Worm (Caenorhabditis elegans) whole organism, L2 larva: ENCODE data around the gene W09D6.5.

Source experiments
- C34F6.9 ChIP-seq: fragments of 150-350 bp; optimal IDR thresholded peaks from 2 replicates; lab custom pipeline; 2014; ENCODE audit warnings: missing biosample characterization, missing genetic modification characterization
- F13H6.1 ChIP-seq: sonication (generic microtip); optimal IDR thresholded peaks from 2 replicates; lab custom pipeline; 2016; ENCODE audit warnings: missing genetic modification characterization, missing compliant biosample characterization
- R02D3.7 ChIP-seq: fragments of 150-350 bp; optimal IDR thresholded peaks from 2 replicates; lab custom pipeline; 2014; ENCODE audit warnings: missing biosample characterization, missing genetic modification characterization
- Y55F3AM.14 ChIP-seq: fragments of 200-800 bp; sonication (Bioruptor generic); optimal IDR thresholded peaks from 2 replicates; lab custom pipeline; 2018; ENCODE audit warnings: mild to moderate bottlenecking, missing genetic modification characterization, missing compliant biosample characterization
- ZK546.5 ChIP-seq: sonication (generic microtip); optimal IDR thresholded peaks from 2 replicates; lab custom pipeline; 2017; ENCODE audit warnings: missing biosample characterization, missing genetic modification characterization
- alr-1 ChIP-seq: fragments of 150-350 bp; optimal IDR thresholded peaks from 2 replicates; lab custom pipeline; 2014; ENCODE audit warnings: missing biosample characterization, missing genetic modification characterization
- ama-1 ChIP-seq: fragments of 150-350 bp; optimal IDR thresholded peaks from 2 replicates; lab custom pipeline; 2018; ENCODE audit warnings: inconsistent platforms
- blmp-1 ChIP-seq: sonication (generic microtip); optimal IDR thresholded peaks from 2 replicates; lab custom pipeline; 2017; ENCODE audit warnings: missing genetic modification characterization, mild to moderate bottlenecking, missing compliant biosample characterization, antibody characterized with exemption, moderate library complexity; ENCODE audit not compliant: insufficient read depth
- ceh-16 ChIP-seq: fragments of 150-350 bp; optimal IDR thresholded peaks from 2 replicates; lab custom pipeline; 2014; ENCODE audit warnings: missing biosample characterization, missing genetic modification characterization
- ceh-82 ChIP-seq: fragments of 150-350 bp; optimal IDR thresholded peaks from 2 replicates; lab custom pipeline; 2014; ENCODE audit warnings: missing biosample characterization, missing genetic modification characterization
- crh-2 ChIP-seq: sonication (generic microtip); optimal IDR thresholded peaks from 2 replicates; lab custom pipeline; 2017; ENCODE audit warnings: missing biosample characterization, missing genetic modification characterization
- dmd-4 ChIP-seq: sonication (generic microtip); optimal IDR thresholded peaks from 2 replicates; lab custom pipeline; 2017; ENCODE audit warnings: missing biosample characterization, missing genetic modification characterization
- elt-3 ChIP-seq: sonication (generic microtip); optimal IDR thresholded peaks from 2 replicates; lab custom pipeline; 2017; ENCODE audit warnings: missing biosample characterization, missing genetic modification characterization
- fos-1 ChIP-seq: fragments of 150-350 bp; optimal IDR thresholded peaks from 2 replicates; lab custom pipeline; 2014; ENCODE audit warnings: missing biosample characterization, missing genetic modification characterization
- gmeb-1 ChIP-seq: fragments of 150-350 bp; optimal IDR thresholded peaks from 2 replicates; lab custom pipeline; 2014; ENCODE audit warnings: missing biosample characterization, missing genetic modification characterization
- lin-11 ChIP-seq: fragments of 150-350 bp; sonication (generic microtip); optimal IDR thresholded peaks from 2 replicates; lab custom pipeline; 2014; ENCODE audit warnings: missing biosample characterization, missing genetic modification characterization, inconsistent platforms, mixed read lengths
- lin-13 ChIP-seq: fragments of 150-350 bp; optimal IDR thresholded peaks from 2 replicates; lab custom pipeline; 2014; ENCODE audit warnings: missing biosample characterization, missing genetic modification reagents, missing genetic modification characterization
- lin-39 ChIP-seq: fragments of 150-350 bp; optimal IDR thresholded peaks from 2 replicates; lab custom pipeline; 2014; ENCODE audit warnings: missing biosample characterization, missing genetic modification reagents, missing genetic modification characterization
- lsy-2 ChIP-seq, 2 experiments: fragments of 150-350 bp in 1 of 2; sonication (generic microtip) in 1 of 2; optimal IDR thresholded peaks; 2 replicates each; lab custom pipeline; 2014 to 2017; ENCODE audit warnings: missing biosample characterization in 2 of 2, missing genetic modification characterization in 2 of 2
- mbf-1 ChIP-seq: sonication (generic microtip); optimal IDR thresholded peaks from 2 replicates; lab custom pipeline; 2017; ENCODE audit warnings: missing biosample characterization, missing genetic modification characterization
- mdl-1 ChIP-seq, 2 experiments: fragments of 150-350 bp in 1 of 2; sonication (generic microtip) in 1 of 2; optimal IDR thresholded peaks; 2 replicates each; lab custom pipeline; 2017; ENCODE audit warnings: missing biosample characterization in 2 of 2, missing genetic modification characterization in 2 of 2
- nhr-10 ChIP-seq: sonication (generic microtip); optimal IDR thresholded peaks from 2 replicates; lab custom pipeline; 2017; ENCODE audit warnings: missing biosample characterization, missing genetic modification characterization
- nhr-11 ChIP-seq: fragments of 150-350 bp; optimal IDR thresholded peaks from 2 replicates; lab custom pipeline; 2014; ENCODE audit warnings: missing biosample characterization, missing genetic modification characterization
- nhr-129 ChIP-seq: fragments of 150-350 bp; optimal IDR thresholded peaks from 2 replicates; lab custom pipeline; 2014; ENCODE audit warnings: missing biosample characterization, missing genetic modification characterization
- nhr-21 ChIP-seq: fragments of 150-350 bp; optimal IDR thresholded peaks from 2 replicates; lab custom pipeline; 2014; ENCODE audit warnings: missing biosample characterization, missing genetic modification characterization
- nhr-23 ChIP-seq: fragments of 150-350 bp; optimal IDR thresholded peaks from 2 replicates; lab custom pipeline; 2014; ENCODE audit warnings: missing biosample characterization, missing genetic modification reagents, missing genetic modification characterization
- nhr-237 ChIP-seq: fragments of 150-350 bp; optimal IDR thresholded peaks from 2 replicates; lab custom pipeline; 2014; ENCODE audit warnings: missing biosample characterization, missing genetic modification characterization
- nhr-25 ChIP-seq: fragments of 150-350 bp; sonication (generic microtip); optimal IDR thresholded peaks from 3 replicates; lab custom pipeline; 2014; ENCODE audit warnings: missing biosample characterization, missing genetic modification characterization
- nhr-77 ChIP-seq: fragments of 150-350 bp; optimal IDR thresholded peaks from 2 replicates; lab custom pipeline; 2014; ENCODE audit warnings: missing biosample characterization, missing genetic modification characterization
- peb-1 ChIP-seq: fragments of 150-350 bp; optimal IDR thresholded peaks from 2 replicates; lab custom pipeline; 2014; ENCODE audit warnings: missing biosample characterization, missing genetic modification characterization
- sma-3 ChIP-seq: sonication (generic microtip); optimal IDR thresholded peaks from 2 replicates; lab custom pipeline; 2016; ENCODE audit warnings: missing genetic modification reagents, missing genetic modification characterization, missing compliant biosample characterization
- sma-9 ChIP-seq, 2 experiments: fragments of 150-350 bp in 1 of 2; sonication (generic microtip) in 1 of 2; optimal IDR thresholded peaks; 2 replicates each; lab custom pipeline; 2014 to 2016; ENCODE audit warnings: missing genetic modification characterization in 2 of 2, mild to moderate bottlenecking in 1 of 2, missing biosample characterization in 1 of 2, missing compliant biosample characterization in 1 of 2, missing genetic modification reagents in 1 of 2, moderate library complexity in 1 of 2
- snpc-4 ChIP-seq: fragments of 150-350 bp; optimal IDR thresholded peaks from 2 replicates; lab custom pipeline; 2014; ENCODE audit warnings: missing biosample characterization, missing genetic modification characterization
- unc-39 ChIP-seq: fragments of 150-350 bp; optimal IDR thresholded peaks from 2 replicates; lab custom pipeline; 2014; ENCODE audit warnings: missing biosample characterization, missing genetic modification characterization
- unc-55 ChIP-seq: fragments of 150-350 bp; sonication (generic microtip); optimal IDR thresholded peaks from 3 replicates; lab custom pipeline; 2014; ENCODE audit warnings: missing biosample characterization, missing genetic modification reagents, missing genetic modification characterization
- zag-1 ChIP-seq: fragments of 150-350 bp; optimal IDR thresholded peaks from 2 replicates; lab custom pipeline; 2014; ENCODE audit warnings: missing biosample characterization, missing genetic modification characterization
- ztf-1 ChIP-seq: fragments of 200-800 bp; sonication (Bioruptor generic); conservative IDR thresholded peaks from 2 replicates; pipeline ENCODE4 v1.3.6; 2022; ENCODE audit warnings: missing genetic modification characterization, missing compliant biosample characterization
- ztf-11 ChIP-seq: sonication (generic microtip); optimal IDR thresholded peaks from 2 replicates; lab custom pipeline; 2017; ENCODE audit warnings: missing biosample characterization, missing genetic modification characterization

W09D6.5 gene

ce11 chrIII:11110756-11111155, 22.5 kb downstream of the W09D6.5 start (continued):
- TF ChIP-seq alr-1 (tag; lab: Kevin White, UChicago): no peak
- no peak for TF ChIP-seq peb-1 (tag; lab: Kevin White, UChicago)
- no peak for TF ChIP-seq nhr-23 (tag; lab: Kevin White, UChicago)
- peak in 1 of 2 experiments; percentile 18 for TF ChIP-seq mdl-1 (tag; optimal IDR thresholded peaks at IDR 0.05; lab: Kevin White, UChicago)
- TF ChIP-seq ztf-11 (tag; lab: Kevin White, UChicago): no peak
- TF ChIP-seq zag-1: no peak
- TF ChIP-seq ZK546.5 (tag; lab: Kevin White, UChicago): no peak
- TF ChIP-seq Y55F3AM.14 (GFP tag; lab: Kevin White, UChicago): no peak
- TF ChIP-seq lin-39 (tag; lab: Kevin White, UChicago): no peak
- no peak for TF ChIP-seq R02D3.7 (tag; lab: Kevin White, UChicago)
- no peak for TF ChIP-seq nhr-77 (tag; lab: Kevin White, UChicago)
- no peak for TF ChIP-seq sma-9 (GFP tag; optimal IDR thresholded peaks at IDR 0.05; lab: Kevin White, UChicago)
- TF ChIP-seq sma-9 (tag; optimal IDR thresholded peaks at IDR 0.05; lab: Kevin White, UChicago): no peak

DNA sequence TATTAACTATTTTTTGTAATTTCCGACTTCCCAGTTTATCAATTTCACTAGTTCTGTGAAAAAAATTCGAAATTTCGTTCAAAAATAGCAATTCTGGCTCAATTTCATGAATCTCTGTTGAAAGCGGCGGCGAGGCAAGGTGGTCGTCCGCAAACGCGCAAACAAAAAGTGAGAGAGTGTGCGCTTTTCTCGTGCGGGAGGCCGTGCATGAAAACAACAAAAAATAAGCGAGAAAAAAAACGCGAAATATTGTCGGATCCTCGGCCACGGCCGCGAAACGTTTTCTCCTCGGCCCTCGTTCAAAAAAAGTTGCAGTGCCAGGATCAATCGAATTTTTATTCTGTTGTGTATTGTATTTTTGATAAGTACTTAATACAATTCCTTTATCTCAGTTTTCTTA, 24.4 kb downstream of the W09D6.5 start:
- TF ChIP-seq nhr-129 (tag; lab: Kevin White, UChicago) (peak; percentile 3), sma-9 (GFP tag; optimal IDR thresholded peaks at IDR 0.05; lab: Kevin White, UChicago) (no peak), sma-9 (tag; optimal IDR thresholded peaks at IDR 0.05; lab: Kevin White, UChicago) (no peak), ztf-1 (GFP tag; lab: Robert Waterston, UW) (no peak), unc-55 (GFP tag; lab: Kevin White, UChicago) (peak; percentile 43), sma-3 (peak; percentile 37), fos-1 (tag; lab: Kevin White, UChicago) (peak; percentile 17), lsy-2 (tag; optimal IDR thresholded peaks at IDR 0.05; lab: Kevin White, UChicago) (peak in 1 of 2 experiments; percentile 30), C34F6.9 (tag; lab: Kevin White, UChicago) (peak; percentile 9), F13H6.1 (tag; lab: Kevin White, UChicago) (peak; percentile 32), snpc-4 (tag; lab: Kevin White, UChicago) (no peak), gmeb-1 (tag; lab: Kevin White, UChicago) (peak; percentile 50)

DNA sequence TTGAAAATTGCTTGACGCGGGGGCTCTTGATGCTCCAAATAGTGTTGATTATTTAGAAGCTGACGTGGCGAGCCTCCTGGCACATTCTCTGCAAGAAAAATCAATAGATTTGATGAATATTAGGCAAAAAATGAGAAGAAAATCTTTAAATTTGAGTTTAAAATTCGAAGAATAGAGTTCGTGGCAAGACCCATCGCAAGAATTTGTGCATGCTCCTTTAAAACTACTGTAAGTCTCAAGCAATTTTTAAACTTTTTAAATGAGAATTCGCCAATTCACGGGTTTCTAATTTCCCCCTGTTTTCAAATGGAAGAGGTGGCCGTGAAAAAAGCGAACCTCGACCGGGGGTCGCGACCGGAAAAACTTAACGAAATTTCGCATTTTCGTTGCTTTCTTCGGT, 25.6 kb downstream of the W09D6.5 start:
- TF ChIP-seq crh-2 (tag; lab: Kevin White, UChicago): no peak

- TF ChIP-seq nhr-21 (tag; lab: Kevin White, UChicago): no peak
- no peak for TF ChIP-seq lin-13 (GFP tag; lab: Kevin White, UChicago)
- no peak for TF ChIP-seq alr-1 (tag; lab: Kevin White, UChicago)
- no peak for TF ChIP-seq zag-1
- no peak for TF ChIP-seq lsy-2 (tag; optimal IDR thresholded peaks at IDR 0.05; lab: Kevin White, UChicago)
- no peak for TF ChIP-seq nhr-10
- TF ChIP-seq nhr-25: no peak
- no peak for TF ChIP-seq F13H6.1 (tag; lab: Kevin White, UChicago)
- no peak for TF ChIP-seq ceh-16 (tag; lab: Kevin White, UChicago)
- TF ChIP-seq nhr-11 (tag; lab: Kevin White, UChicago): no peak
- no peak for TF ChIP-seq ama-1 (lab: Kevin White, UChicago)
- no peak for TF ChIP-seq unc-55 (GFP tag; lab: Kevin White, UChicago)
- TF ChIP-seq dmd-4 (tag; lab: Kevin White, UChicago): no peak
These were observed 27.7 kb downstream of the W09D6.5 start for ce11 chrIII:11115956-11116355.

ce11 chrIII:11119176-11119853, 31.0 kb downstream of the W09D6.5 start, which contains the start of the genes sup-35 and Y48A6C.4:
TSS of gene sup-35 (minus strand) at chrIII:11119226.
TSS of gene Y48A6C.4 (plus strand) at chrIII:11119803.
- no peak for TF ChIP-seq ceh-82 (tag; lab: Kevin White, UChicago)
- TF ChIP-seq nhr-10: no peak
- TF ChIP-seq ztf-1 (GFP tag; lab: Robert Waterston, UW): no peak
- no peak for TF ChIP-seq nhr-77 (tag; lab: Kevin White, UChicago)
- TF ChIP-seq nhr-129 (tag; lab: Kevin White, UChicago): peak; percentile 76
- TF ChIP-seq nhr-23 (tag; lab: Kevin White, UChicago): no peak
- peak; percentile 96 for TF ChIP-seq sma-3
- no peak for TF ChIP-seq ama-1 (lab: Kevin White, UChicago)
- peak; percentile 77 for TF ChIP-seq snpc-4 (tag; lab: Kevin White, UChicago)
- TF ChIP-seq zag-1: no peak
- peak; percentile 91 for TF ChIP-seq C34F6.9 (tag; lab: Kevin White, UChicago)
- no peak for TF ChIP-seq ZK546.5 (tag; lab: Kevin White, UChicago)
- no peak for TF ChIP-seq peb-1 (tag; lab: Kevin White, UChicago)
- peak; percentile 64 for TF ChIP-seq nhr-25
- TF ChIP-seq nhr-11 (tag; lab: Kevin White, UChicago): no peak
- TF ChIP-seq gmeb-1 (tag; lab: Kevin White, UChicago): peak; percentile 93
- peak; percentile 34 for TF ChIP-seq fos-1 (tag; lab: Kevin White, UChicago)
- no peak for TF ChIP-seq dmd-4 (tag; lab: Kevin White, UChicago)
- peak; percentile 57 to 90 for TF ChIP-seq lsy-2 (tag; optimal IDR thresholded peaks at IDR 0.05; lab: Kevin White, UChicago)
- TF ChIP-seq unc-39: no peak
- peak in 1 of 2 experiments; percentile 3 for TF ChIP-seq mdl-1 (tag; optimal IDR thresholded peaks at IDR 0.05; lab: Kevin White, UChicago)
- peak; percentile 91 for TF ChIP-seq lin-13 (GFP tag; lab: Kevin White, UChicago)
- TF ChIP-seq crh-2 (tag; lab: Kevin White, UChicago): peak; percentile 85
- TF ChIP-seq elt-3: no peak
- no peak for TF ChIP-seq lin-11
- no peak for TF ChIP-seq nhr-237 (tag; lab: Kevin White, UChicago)
- peak; percentile 73 for TF ChIP-seq F13H6.1 (tag; lab: Kevin White, UChicago)
- TF ChIP-seq mbf-1 (tag; lab: Kevin White, UChicago): no peak
- peak; percentile 91 for TF ChIP-seq unc-55 (GFP tag; lab: Kevin White, UChicago)
- peak; percentile 8 for TF ChIP-seq blmp-1 (tag; lab: Kevin White, UChicago)
- TF ChIP-seq alr-1 (tag; lab: Kevin White, UChicago): no peak
- TF ChIP-seq lin-39 (tag; lab: Kevin White, UChicago): no peak
- TF ChIP-seq nhr-21 (tag; lab: Kevin White, UChicago): peak; percentile 61
